Worm (Caenorhabditis elegans): ENCODE data around the gene M70.2.

DNA sequence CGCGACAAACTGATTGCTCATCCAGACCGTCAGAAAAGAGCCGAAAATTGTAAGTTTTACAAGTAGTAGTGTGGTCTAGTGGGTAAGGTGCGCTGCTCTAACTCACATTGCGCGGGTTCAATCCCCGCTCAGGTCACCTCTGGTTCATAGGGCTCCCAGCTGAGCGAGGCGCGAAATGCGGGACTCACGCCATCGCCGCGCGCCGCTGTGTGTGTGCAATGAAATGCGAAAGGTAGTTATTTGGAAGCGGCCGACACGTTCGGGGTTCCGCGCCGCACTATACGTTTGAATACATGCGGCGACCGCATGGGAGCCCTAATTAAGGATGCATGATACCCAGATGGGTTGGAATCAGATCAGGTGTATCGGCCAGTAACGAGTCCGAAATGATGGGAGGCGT lies 3.3 kb downstream of the M70.2 start:
- TF ChIP-seq klf-2 (GFP tag; conservative IDR thresholded peaks at IDR 0.05): no peak
- no peak for TF ChIP-seq flt-1 (GFP tag; IDR thresholded peaks at IDR 0.05)
- no peak for TF ChIP-seq ref-1 (GFP tag; conservative IDR thresholded peaks at IDR 0.05)
- no peak for TF ChIP-seq med-1 (GFP tag; optimal IDR thresholded peaks at IDR 0.05; ENCODE audit: insufficient read depth)
- TF ChIP-seq T22C8.4 (GFP tag; IDR thresholded peaks at IDR 0.05): no peak
- no peak for TF ChIP-seq ztf-23 (GFP tag; IDR thresholded peaks at IDR 0.05)
- TF ChIP-seq ztf-29 (GFP tag; IDR thresholded peaks at IDR 0.05): no peak
- no peak for TF ChIP-seq tab-1 (GFP tag; IDR thresholded peaks at IDR 0.05)
